Fruit fly (Drosophila melanogaster) whole organism, embryonic: ENCODE results near the gene Rh5.

ENCODE experiments used
- CG10565 ChIP-seq: fragments of 200-800 bp; sonication (Bioruptor generic); optimal IDR thresholded peaks from 3 replicates; lab custom pipeline; 2016; ENCODE audit warnings: missing biosample characterization, mild to moderate bottlenecking, missing genetic modification characterization
- CG10979 ChIP-seq: fragments of 200-800 bp; sonication (Bioruptor generic); optimal IDR thresholded peaks from 2 replicates; lab custom pipeline; 2018; ENCODE audit warnings: missing biosample characterization, mild to moderate bottlenecking, missing genetic modification characterization, moderate library complexity
- CG13894 ChIP-seq: fragments of 200-800 bp; sonication (Bioruptor generic); optimal IDR thresholded peaks from 3 replicates; lab custom pipeline; 2018; ENCODE audit warnings: missing biosample characterization, mild to moderate bottlenecking, missing genetic modification characterization, moderate library complexity
- CG15011 ChIP-seq: fragments of 200-800 bp; sonication (Bioruptor generic); optimal IDR thresholded peaks from 3 replicates; lab custom pipeline; 2018; ENCODE audit warnings: missing biosample characterization, mild to moderate bottlenecking, missing genetic modification characterization
- CG17361 ChIP-seq: fragments of 200-800 bp; sonication (Bioruptor generic); IDR thresholded peaks from 3 replicates; pipeline ENCODE4 v1.3.6; 2022; ENCODE audit warnings: missing biosample characterization, missing genetic modification characterization
- CG17829 ChIP-seq: fragments of 200-800 bp; optimal IDR thresholded peaks from 2 replicates; lab custom pipeline; 2019; ENCODE audit warnings: missing biosample characterization, mild to moderate bottlenecking, missing genetic modification characterization, moderate library complexity
- CG1792 ChIP-seq: fragments of 200-800 bp; sonication (Bioruptor generic); optimal IDR thresholded peaks from 2 replicates; lab custom pipeline; 2016; ENCODE audit warnings: missing biosample characterization, missing genetic modification characterization
- CG18262 ChIP-seq: fragments of 200-800 bp; optimal IDR thresholded peaks from 3 replicates; lab custom pipeline; 2019; ENCODE audit warnings: missing biosample characterization, mild to moderate bottlenecking, missing genetic modification characterization, moderate library complexity
- CG18619 ChIP-seq: fragments of 200-800 bp; sonication (Bioruptor generic); optimal IDR thresholded peaks from 3 replicates; lab custom pipeline; 2017; ENCODE audit warnings: missing biosample characterization, mild to moderate bottlenecking, missing genetic modification characterization
- CG2116 ChIP-seq: fragments of 200-800 bp; sonication (Bioruptor generic); optimal IDR thresholded peaks from 3 replicates; lab custom pipeline; 2018; ENCODE audit warnings: missing biosample characterization, mild to moderate bottlenecking, missing genetic modification characterization
- CG31224 ChIP-seq: fragments of 200-800 bp; sonication (Bioruptor generic); IDR thresholded peaks from 2 replicates; pipeline ENCODE4 v1.3.6; 2022; ENCODE audit warnings: missing biosample characterization, missing genetic modification characterization
- CG31441 ChIP-seq: fragments of 200-800 bp; sonication (Bioruptor generic); IDR thresholded peaks from 2 replicates; pipeline ENCODE4 v1.3.6; 2022; ENCODE audit warnings: missing biosample characterization, missing genetic modification characterization
- CG3838 ChIP-seq: fragments of 200-800 bp; sonication (Bioruptor generic); optimal IDR thresholded peaks from 3 replicates; lab custom pipeline; 2016; ENCODE audit warnings: missing biosample characterization, missing genetic modification characterization
- CG3847 ChIP-seq: fragments of 200-800 bp; sonication (Bioruptor generic); IDR thresholded peaks from 2 replicates; pipeline ENCODE4 v1.3.6; 2022; ENCODE audit warnings: missing biosample characterization, missing genetic modification characterization
- CG4820 ChIP-seq: fragments of 200-800 bp; sonication (Bioruptor generic); optimal IDR thresholded peaks from 3 replicates; lab custom pipeline; 2016; ENCODE audit warnings: missing biosample characterization, missing genetic modification characterization
- CG6791 ChIP-seq: fragments of 200-800 bp; sonication (Bioruptor generic); IDR thresholded peaks from 3 replicates; pipeline ENCODE4 v1.3.6; 2022; ENCODE audit warnings: missing biosample characterization, missing genetic modification characterization; ENCODE audit not compliant: partially characterized antibody
- CG6854 ChIP-seq: fragments of 200-800 bp; sonication (Bioruptor generic); optimal IDR thresholded peaks from 3 replicates; lab custom pipeline; 2017; ENCODE audit warnings: missing biosample characterization, mild to moderate bottlenecking, missing genetic modification characterization
- CG7786 ChIP-seq: fragments of 200-800 bp; sonication (Bioruptor generic); optimal IDR thresholded peaks from 2 replicates; lab custom pipeline; 2016; ENCODE audit warnings: missing biosample characterization, missing genetic modification characterization
- CG7839 ChIP-seq: fragments of 200-800 bp; sonication (Bioruptor generic); optimal IDR thresholded peaks from 3 replicates; lab custom pipeline; 2018; ENCODE audit warnings: missing biosample characterization, mild to moderate bottlenecking, missing genetic modification characterization, moderate library complexity
- CG8359 ChIP-seq: fragments of 200-800 bp; sonication (Bioruptor generic); optimal IDR thresholded peaks from 2 replicates; lab custom pipeline; 2017; ENCODE audit warnings: missing biosample characterization, mild to moderate bottlenecking, missing genetic modification characterization, borderline replicate concordance
- CG9817 ChIP-seq: fragments of 200-800 bp; sonication (Bioruptor generic); optimal IDR thresholded peaks from 2 replicates; lab custom pipeline; 2018; ENCODE audit warnings: missing biosample characterization, mild to moderate bottlenecking, missing genetic modification characterization, moderate library complexity
- Chrac-16 ChIP-seq: fragments of 200-800 bp; sonication (Bioruptor generic); optimal IDR thresholded peaks from 3 replicates; lab custom pipeline; 2016; ENCODE audit warnings: missing biosample characterization, missing genetic modification characterization
- Dll ChIP-seq: fragments of 200-800 bp; sonication (Bioruptor generic); IDR thresholded peaks from 4 replicates; pipeline ENCODE4 v1.3.6; 2022; ENCODE audit warnings: missing biosample characterization, missing genetic modification characterization; ENCODE audit not compliant: partially characterized antibody
- E2f1 ChIP-seq: fragments of 200-800 bp; sonication (Bioruptor generic); IDR thresholded peaks from 2 replicates; pipeline ENCODE4 v1.3.6; 2022; ENCODE audit warnings: missing biosample characterization, missing genetic modification characterization
- Eip74EF ChIP-seq, 2 experiments: fragments of 200-800 bp in 1 of 2; fragments of >200 bp in 1 of 2; sonication (Bioruptor generic) in 1 of 2; optimal IDR thresholded peaks; 2 replicates each; lab custom pipeline; 2017 to 2019; ENCODE audit warnings: missing biosample characterization in 2 of 2, missing genetic modification characterization in 2 of 2, mild to moderate bottlenecking in 1 of 2, moderate library complexity in 1 of 2
- H15 ChIP-seq: fragments of 200-800 bp; sonication (Bioruptor generic); IDR thresholded peaks from 3 replicates; pipeline ENCODE4 v1.3.6; 2022; ENCODE audit warnings: missing biosample characterization, missing genetic modification characterization
- Hr51 ChIP-seq, 2 experiments: fragments of 200-800 bp; sonication (Bioruptor generic); optimal IDR thresholded peaks; 2 replicates in 1 of 2; 3 replicates in 1 of 2; lab custom pipeline; 2016 to 2018; ENCODE audit warnings: missing biosample characterization in 2 of 2, missing genetic modification characterization in 2 of 2, mild to moderate bottlenecking in 1 of 2, moderate library complexity in 1 of 2
- Lpt ChIP-seq: fragments of >200 bp; optimal IDR thresholded peaks from 2 replicates; lab custom pipeline; 2018; ENCODE audit warnings: missing biosample characterization, missing genetic modification characterization
- Myb ChIP-seq: fragments of 200-800 bp; sonication (Bioruptor generic); optimal IDR thresholded peaks from 2 replicates; lab custom pipeline; 2016; ENCODE audit warnings: missing biosample characterization, missing genetic modification characterization
- Pdp1 ChIP-seq, 2 experiments: fragments of 200-800 bp; sonication (Bioruptor generic); optimal IDR thresholded peaks; 3 replicates each; lab custom pipeline; 2016; ENCODE audit warnings: missing biosample characterization in 2 of 2, missing genetic modification characterization in 2 of 2, mild to moderate bottlenecking in 1 of 2, moderate library complexity in 1 of 2
- Xbp1 ChIP-seq: fragments of 200-800 bp; sonication (Bioruptor generic); optimal IDR thresholded peaks from 3 replicates; lab custom pipeline; 2016; ENCODE audit warnings: missing biosample characterization, mild to moderate bottlenecking, missing genetic modification characterization
- YL-1 ChIP-seq: fragments of 200-800 bp; sonication (Bioruptor generic); optimal IDR thresholded peaks from 3 replicates; lab custom pipeline; 2017; ENCODE audit warnings: missing biosample characterization, mild to moderate bottlenecking, missing genetic modification characterization
- ase ChIP-seq: fragments of 200-800 bp; sonication (Bioruptor generic); IDR thresholded peaks from 3 replicates; pipeline ENCODE4 v1.3.6; 2022; ENCODE audit warnings: missing biosample characterization, missing genetic modification characterization
- caup ChIP-seq: fragments of 200-800 bp; sonication (Bioruptor generic); optimal IDR thresholded peaks from 3 replicates; lab custom pipeline; 2017; ENCODE audit warnings: missing biosample characterization, mild to moderate bottlenecking, missing genetic modification characterization, moderate library complexity; ENCODE audit not compliant: severe bottlenecking
- danr ChIP-seq: fragments of 200-800 bp; sonication (Bioruptor generic); IDR thresholded peaks from 2 replicates; pipeline ENCODE4 v1.3.6; 2022; ENCODE audit warnings: missing biosample characterization, missing genetic modification characterization
- eve ChIP-seq, 2 experiments: fragments of >200 bp; optimal IDR thresholded peaks; 2 replicates each; lab custom pipeline; 2017; ENCODE audit warnings: missing biosample characterization in 2 of 2, missing genetic modification characterization in 2 of 2
- fu2 ChIP-seq: fragments of 200-800 bp; sonication (Bioruptor generic); optimal IDR thresholded peaks from 2 replicates; lab custom pipeline; 2016; ENCODE audit warnings: missing biosample characterization, missing genetic modification characterization
- gem ChIP-seq: fragments of 200-800 bp; sonication (Bioruptor generic); optimal IDR thresholded peaks from 2 replicates; lab custom pipeline; 2019; ENCODE audit warnings: missing biosample characterization, mild to moderate bottlenecking, missing genetic modification characterization, moderate library complexity
- gt ChIP-seq: fragments of 200-800 bp; sonication (Bioruptor generic); IDR thresholded peaks from 2 replicates; pipeline ENCODE4 v1.3.6; 2022; ENCODE audit warnings: missing biosample characterization, missing genetic modification characterization
- hb ChIP-seq: fragments of 200-800 bp; sonication (Bioruptor generic); IDR thresholded peaks from 3 replicates; pipeline ENCODE4 v1.3.6; 2022; ENCODE audit warnings: missing biosample characterization, missing genetic modification characterization; ENCODE audit not compliant: partially characterized antibody
- jing ChIP-seq: fragments of 200-800 bp; sonication (Bioruptor generic); optimal IDR thresholded peaks from 2 replicates; lab custom pipeline; 2018; ENCODE audit warnings: missing biosample characterization, mild to moderate bottlenecking, missing genetic modification characterization
- nau ChIP-seq: fragments of 200-800 bp; sonication (Bioruptor generic); optimal IDR thresholded peaks from 3 replicates; lab custom pipeline; 2017; ENCODE audit warnings: missing biosample characterization, mild to moderate bottlenecking, missing genetic modification characterization, missing genetic modification reagents
- oc ChIP-seq: fragments of 200-800 bp; sonication (Bioruptor generic); optimal IDR thresholded peaks from 2 replicates; lab custom pipeline; 2018; ENCODE audit warnings: missing biosample characterization, mild to moderate bottlenecking, missing genetic modification characterization, moderate library complexity
- odd ChIP-seq: fragments of 200-800 bp; sonication (Bioruptor generic); optimal IDR thresholded peaks from 2 replicates; lab custom pipeline; 2017; ENCODE audit warnings: missing biosample characterization, mild to moderate bottlenecking, missing genetic modification characterization
- peb ChIP-seq: fragments of 200-800 bp; sonication (Bioruptor generic); IDR thresholded peaks from 2 replicates; pipeline ENCODE4 v1.3.6; 2022; ENCODE audit warnings: missing biosample characterization, missing genetic modification characterization
- sna ChIP-seq: fragments of 200-800 bp; sonication (Bioruptor generic); IDR thresholded peaks from 2 replicates; pipeline ENCODE4 v1.3.6; 2022; ENCODE audit warnings: missing biosample characterization, missing genetic modification characterization; ENCODE audit not compliant: partially characterized antibody
- sug ChIP-seq: fragments of 200-800 bp; optimal IDR thresholded peaks from 2 replicates; lab custom pipeline; 2019; ENCODE audit warnings: missing biosample characterization, mild to moderate bottlenecking, missing genetic modification characterization, moderate library complexity
- trem ChIP-seq: fragments of 200-800 bp; optimal IDR thresholded peaks from 3 replicates; lab custom pipeline; 2019; ENCODE audit warnings: missing biosample characterization, mild to moderate bottlenecking, missing genetic modification characterization, moderate library complexity
- ttk ChIP-seq: fragments of 200-800 bp; sonication (Bioruptor generic); IDR thresholded peaks from 2 replicates; pipeline ENCODE4 v2.1.2; 2022; ENCODE audit warnings: missing biosample characterization, missing genetic modification characterization
- zen ChIP-seq: fragments of 200-800 bp; sonication (Bioruptor generic); optimal IDR thresholded peaks from 3 replicates; lab custom pipeline; 2018; ENCODE audit warnings: missing biosample characterization, mild to moderate bottlenecking, missing genetic modification characterization, moderate library complexity

Rh5 gene

DNA sequence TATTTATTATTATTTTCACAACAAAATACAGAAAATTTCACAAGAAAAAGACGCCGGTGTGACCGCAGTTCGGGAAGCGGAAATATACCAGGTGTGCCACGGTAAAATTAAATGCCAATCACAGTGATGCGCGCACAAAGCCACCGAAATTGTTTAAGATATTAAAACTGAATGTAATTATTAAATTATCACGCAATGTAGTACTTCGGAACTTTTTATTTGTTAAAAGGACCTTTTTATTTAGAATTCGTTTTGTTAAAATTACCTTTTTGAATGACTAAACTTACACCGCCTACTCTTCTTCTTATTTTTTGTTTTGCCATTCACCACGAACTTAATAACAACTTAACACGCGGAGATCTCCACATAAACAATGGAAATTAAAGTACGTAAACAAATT, 20.0 kb upstream of the Rh5 start, which contains the start of the genes CG6686 and CG34163 (continued):
- TF ChIP-seq CG1792 (GFP tag; lab: Kevin White, UChicago) (peak; percentile 8), CG9817 (peak; percentile 13), sna (GFP tag; lab: Robert Waterston, UW) (no peak), CG17361 (GFP tag; lab: Robert Waterston, UW) (peak; percentile 61; the same call in 2 of the 3 replicates), CG3838 (GFP tag; lab: Kevin White, UChicago) (peak; percentile 7), hb (GFP tag; lab: Robert Waterston, UW) (no peak), E2f1 (GFP tag; lab: Robert Waterston, UW) (no peak), CG15011 (no peak), CG6854 (GFP tag; lab: Kevin White, UChicago) (no peak), gem (no peak), sug (tag; lab: Kevin White, UChicago) (peak; percentile 54), ttk (GFP tag; lab: Robert Waterston, UW) (no peak), CG18619 (GFP tag; lab: Kevin White, UChicago) (no peak), CG8359 (no peak), gt (GFP tag; lab: Robert Waterston, UW) (no peak), Hr51 (GFP tag; optimal IDR thresholded peaks at IDR 0.05; lab: Kevin White, UChicago) (peak in 1 of 2 experiments; percentile 54), CG7839 (tag; lab: Kevin White, UChicago) (peak; percentile 45), CG18262 (tag; lab: Kevin White, UChicago) (peak; percentile 24), peb (GFP tag; lab: Robert Waterston, UW) (no peak), CG3847 (GFP tag; lab: Robert Waterston, UW) (0 out of 2 replicates have a peak, but pooled peaks have one; percentile 24), Chrac-16 (peak; percentile 33), CG7786 (GFP tag; lab: Kevin White, UChicago) (peak; percentile 55), CG31224 (GFP tag; lab: Robert Waterston, UW) (no peak), YL-1 (GFP tag; lab: Kevin White, UChicago) (peak; percentile 94), oc (tag; lab: Kevin White, UChicago) (no peak), trem (tag; lab: Kevin White, UChicago) (peak; percentile 70), jing (GFP tag; lab: Kevin White, UChicago) (no peak), fu2 (GFP tag; lab: Kevin White, UChicago) (peak; percentile 30), CG17829 (tag; lab: Kevin White, UChicago) (peak; percentile 39), nau (GFP tag; lab: Kevin White, UChicago) (no peak), zen (tag; lab: Kevin White, UChicago) (peak; percentile 44), CG10979 (tag; lab: Kevin White, UChicago) (peak; percentile 34), CG2116 (GFP tag; lab: Kevin White, UChicago) (peak; percentile 63), Xbp1 (GFP tag; lab: Kevin White, UChicago) (peak; percentile 61), Pdp1 (GFP tag; optimal IDR thresholded peaks at IDR 0.05; lab: Kevin White, UChicago) (peak in 1 of 2 experiments; percentile 66), CG10565 (GFP tag; lab: Kevin White, UChicago) (no peak), CG31441 (GFP tag; lab: Robert Waterston, UW) (no peak), caup (GFP tag; lab: Kevin White, UChicago) (peak; percentile 8), Eip74EF (GFP tag; optimal IDR thresholded peaks at IDR 0.05; lab: Kevin White, UChicago) (no peak), eve (GFP tag; optimal IDR thresholded peaks at IDR 0.05; lab: Kevin White, UChicago) (no peak), Myb (GFP tag; lab: Kevin White, UChicago) (peak; percentile 13), Lpt (GFP tag; lab: Kevin White, UChicago) (no peak), danr (GFP tag; lab: Robert Waterston, UW) (no peak), CG6791 (GFP tag; lab: Robert Waterston, UW) (no peak), odd (no peak), H15 (GFP tag; lab: Robert Waterston, UW) (no peak), Dll (GFP tag; lab: Robert Waterston, UW) (0 out of 4 replicates have a peak, but pooled peaks have one; percentile 35), CG13894 (peak; percentile 54), CG4820 (GFP tag; lab: Kevin White, UChicago) (peak; percentile 42), ase (GFP tag; lab: Robert Waterston, UW) (no peak)
